Worm (Caenorhabditis elegans) whole organism, midembryonic: ENCODE results near the gene C01C10.2.

Source experiments
- med-1 ChIP-seq: sonication (generic microtip); optimal IDR thresholded peaks from 2 replicates; lab custom pipeline; 2017; ENCODE audit warnings: missing genetic modification characterization, mild to moderate bottlenecking, missing compliant biosample characterization, antibody characterized with exemption, missing genetic modification reagents; ENCODE audit not compliant: insufficient read depth
- tab-1 ChIP-seq: fragments of 200-800 bp; sonication (Bioruptor generic); IDR thresholded peaks from 2 replicates; pipeline ENCODE4 v1.3.6; 2022; ENCODE audit warnings: missing genetic modification characterization, missing compliant biosample characterization

- TF ChIP-seq med-1 (GFP tag; lab: Kevin White, UChicago): no peak
- TF ChIP-seq tab-1 (GFP tag; lab: Robert Waterston, UW): no peak
Observed at ce11 chrX:7445734-7446133, 7.8 kb upstream of the C01C10.2 start.
